Fruit fly (Drosophila melanogaster) whole organism: ENCODE data around the gene CG9175.

ENCODE experiments used
- CG8478 ChIP-seq: fragments of >200 bp; optimal IDR thresholded peaks from 2 replicates; lab custom pipeline; 2018; ENCODE audit warnings: inconsistent platforms
- Dll ChIP-seq: fragments of >200 bp; optimal IDR thresholded peaks from 2 replicates; lab custom pipeline; 2017
- pan ChIP-seq: fragments of >200 bp; optimal IDR thresholded peaks from 2 replicates; lab custom pipeline; 2017

DNA sequence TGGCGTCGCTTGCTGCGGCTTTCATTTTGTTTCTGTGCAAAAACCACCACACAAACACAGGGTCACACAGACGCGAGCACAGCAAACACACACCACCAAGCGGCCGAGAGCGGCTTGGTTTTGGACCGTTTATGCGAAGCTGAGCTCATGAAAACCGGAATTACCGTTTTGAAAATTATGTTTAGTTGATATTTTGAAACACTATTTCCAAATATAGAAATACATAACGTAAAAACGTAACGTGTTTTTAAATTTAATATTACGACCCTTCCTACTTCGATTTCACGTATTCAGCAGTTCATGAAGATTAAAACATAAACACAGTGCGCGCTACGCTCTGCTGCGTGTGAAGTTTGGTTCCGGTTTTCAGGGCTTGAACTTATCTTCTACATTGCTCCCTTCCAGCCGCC lies 47.5 kb downstream of the CG9175 start:
- TF ChIP-seq CG8478 (lab: Kevin White, UChicago) = no peak
- TF ChIP-seq pan (lab: Kevin White, UChicago) = no peak
- no peak for TF ChIP-seq Dll (lab: Kevin White, UChicago)
